Worm (Caenorhabditis elegans) whole organism, midembryonic: ENCODE data around the gene scav-1.

Source experiments
- T22C8.4 ChIP-seq: fragments of 200-800 bp; sonication (Bioruptor generic); IDR thresholded peaks from 2 replicates; pipeline ENCODE4 v1.3.6; 2022; ENCODE audit warnings: missing genetic modification characterization, missing compliant biosample characterization
- cog-1 ChIP-seq: sonication (generic microtip); optimal IDR thresholded peaks from 2 replicates; lab custom pipeline; 2016; ENCODE audit warnings: missing genetic modification characterization, missing compliant biosample characterization
- flt-1 ChIP-seq: fragments of 200-800 bp; sonication (Bioruptor generic); IDR thresholded peaks from 2 replicates; pipeline ENCODE4 v1.3.6; 2022; ENCODE audit warnings: missing genetic modification characterization, missing compliant biosample characterization
- klf-2 ChIP-seq: fragments of 200-800 bp; sonication (Bioruptor generic); conservative IDR thresholded peaks from 2 replicates; pipeline ENCODE4 v1.3.6; 2022; ENCODE audit warnings: missing genetic modification reagents, missing genetic modification characterization, missing compliant biosample characterization
- med-1 ChIP-seq: sonication (generic microtip); optimal IDR thresholded peaks from 2 replicates; lab custom pipeline; 2017; ENCODE audit warnings: missing genetic modification characterization, mild to moderate bottlenecking, missing compliant biosample characterization, antibody characterized with exemption, missing genetic modification reagents; ENCODE audit not compliant: insufficient read depth
- ref-1 ChIP-seq: fragments of 200-800 bp; sonication (Bioruptor generic); conservative IDR thresholded peaks from 2 replicates; pipeline ENCODE4 v1.3.6; 2022; ENCODE audit warnings: missing genetic modification reagents, missing genetic modification characterization, missing compliant biosample characterization
- tab-1 ChIP-seq: fragments of 200-800 bp; sonication (Bioruptor generic); IDR thresholded peaks from 2 replicates; pipeline ENCODE4 v1.3.6; 2022; ENCODE audit warnings: missing genetic modification characterization, missing compliant biosample characterization
- ztf-23 ChIP-seq: fragments of 200-800 bp; sonication (Bioruptor generic); IDR thresholded peaks from 2 replicates; pipeline ENCODE4 v1.3.6; 2022; ENCODE audit warnings: missing genetic modification reagents, missing genetic modification characterization, missing compliant biosample characterization
- ztf-29 ChIP-seq: fragments of 200-800 bp; sonication (Bioruptor generic); IDR thresholded peaks from 2 replicates; pipeline ENCODE4 v1.3.6; 2022; ENCODE audit warnings: missing genetic modification reagents, missing genetic modification characterization, missing compliant biosample characterization

ce11 chrX:5387629-5388028, 12.8 kb downstream of the scav-1 start:
- TF ChIP-seq T22C8.4 (GFP tag; lab: Robert Waterston, UW) (no peak), ztf-29 (GFP tag; lab: Robert Waterston, UW) (no peak), med-1 (GFP tag; lab: Kevin White, UChicago) (no peak), tab-1 (GFP tag; lab: Robert Waterston, UW) (no peak), ref-1 (GFP tag; lab: Robert Waterston, UW) (no peak), klf-2 (GFP tag; lab: Robert Waterston, UW) (no peak), flt-1 (GFP tag; lab: Robert Waterston, UW) (no peak), ztf-23 (GFP tag; lab: Robert Waterston, UW) (no peak), cog-1 (tag; lab: Kevin White, UChicago) (no peak)
